Worm (Caenorhabditis elegans) whole organism, L2 larva: ENCODE measurements around the gene arrd-3.

Source experiments
- R02D3.7 ChIP-seq: fragments of 150-350 bp; optimal IDR thresholded peaks from 2 replicates; lab custom pipeline; 2014; ENCODE audit warnings: missing biosample characterization, missing genetic modification characterization
- ZK546.5 ChIP-seq: sonication (generic microtip); optimal IDR thresholded peaks from 2 replicates; lab custom pipeline; 2017; ENCODE audit warnings: missing biosample characterization, missing genetic modification characterization
- alr-1 ChIP-seq: fragments of 150-350 bp; optimal IDR thresholded peaks from 2 replicates; lab custom pipeline; 2014; ENCODE audit warnings: missing biosample characterization, missing genetic modification characterization
- ama-1 ChIP-seq: fragments of 150-350 bp; optimal IDR thresholded peaks from 2 replicates; lab custom pipeline; 2018; ENCODE audit warnings: inconsistent platforms
- blmp-1 ChIP-seq: sonication (generic microtip); optimal IDR thresholded peaks from 2 replicates; lab custom pipeline; 2017; ENCODE audit warnings: missing genetic modification characterization, mild to moderate bottlenecking, missing compliant biosample characterization, antibody characterized with exemption, moderate library complexity; ENCODE audit not compliant: insufficient read depth
- ceh-16 ChIP-seq: fragments of 150-350 bp; optimal IDR thresholded peaks from 2 replicates; lab custom pipeline; 2014; ENCODE audit warnings: missing biosample characterization, missing genetic modification characterization
- ceh-82 ChIP-seq: fragments of 150-350 bp; optimal IDR thresholded peaks from 2 replicates; lab custom pipeline; 2014; ENCODE audit warnings: missing biosample characterization, missing genetic modification characterization
- crh-2 ChIP-seq: sonication (generic microtip); optimal IDR thresholded peaks from 2 replicates; lab custom pipeline; 2017; ENCODE audit warnings: missing biosample characterization, missing genetic modification characterization
- dmd-4 ChIP-seq: sonication (generic microtip); optimal IDR thresholded peaks from 2 replicates; lab custom pipeline; 2017; ENCODE audit warnings: missing biosample characterization, missing genetic modification characterization
- egl-27 ChIP-seq: sonication (generic microtip); optimal IDR thresholded peaks from 3 replicates; lab custom pipeline; 2017; ENCODE audit warnings: missing biosample characterization, missing genetic modification reagents, missing genetic modification characterization
- gmeb-1 ChIP-seq: fragments of 150-350 bp; optimal IDR thresholded peaks from 2 replicates; lab custom pipeline; 2014; ENCODE audit warnings: missing biosample characterization, missing genetic modification characterization
- lin-11 ChIP-seq: fragments of 150-350 bp; sonication (generic microtip); optimal IDR thresholded peaks from 2 replicates; lab custom pipeline; 2014; ENCODE audit warnings: missing biosample characterization, missing genetic modification characterization, inconsistent platforms, mixed read lengths
- mab-5 ChIP-seq: fragments of 150-350 bp; optimal IDR thresholded peaks from 2 replicates; lab custom pipeline; 2014; ENCODE audit warnings: missing biosample characterization, missing genetic modification characterization
- mbf-1 ChIP-seq: sonication (generic microtip); optimal IDR thresholded peaks from 2 replicates; lab custom pipeline; 2017; ENCODE audit warnings: missing biosample characterization, missing genetic modification characterization
- mdl-1 ChIP-seq, 2 experiments: fragments of 150-350 bp in 1 of 2; sonication (generic microtip) in 1 of 2; optimal IDR thresholded peaks; 2 replicates each; lab custom pipeline; 2017; ENCODE audit warnings: missing biosample characterization in 2 of 2, missing genetic modification characterization in 2 of 2
- nhr-10 ChIP-seq: sonication (generic microtip); optimal IDR thresholded peaks from 2 replicates; lab custom pipeline; 2017; ENCODE audit warnings: missing biosample characterization, missing genetic modification characterization
- nhr-11 ChIP-seq: fragments of 150-350 bp; optimal IDR thresholded peaks from 2 replicates; lab custom pipeline; 2014; ENCODE audit warnings: missing biosample characterization, missing genetic modification characterization
- nhr-12 ChIP-seq: fragments of 150-350 bp; optimal IDR thresholded peaks from 2 replicates; lab custom pipeline; 2014; ENCODE audit warnings: missing biosample characterization, missing genetic modification characterization
- nhr-129 ChIP-seq: fragments of 150-350 bp; optimal IDR thresholded peaks from 2 replicates; lab custom pipeline; 2014; ENCODE audit warnings: missing biosample characterization, missing genetic modification characterization
- nhr-21 ChIP-seq: fragments of 150-350 bp; optimal IDR thresholded peaks from 2 replicates; lab custom pipeline; 2014; ENCODE audit warnings: missing biosample characterization, missing genetic modification characterization
- nhr-23 ChIP-seq: fragments of 150-350 bp; optimal IDR thresholded peaks from 2 replicates; lab custom pipeline; 2014; ENCODE audit warnings: missing biosample characterization, missing genetic modification reagents, missing genetic modification characterization
- nhr-25 ChIP-seq: fragments of 150-350 bp; sonication (generic microtip); optimal IDR thresholded peaks from 3 replicates; lab custom pipeline; 2014; ENCODE audit warnings: missing biosample characterization, missing genetic modification characterization
- nhr-6 ChIP-seq: fragments of 150-350 bp; optimal IDR thresholded peaks from 2 replicates; lab custom pipeline; 2014; ENCODE audit warnings: missing biosample characterization, missing genetic modification characterization
- nhr-77 ChIP-seq: fragments of 150-350 bp; optimal IDR thresholded peaks from 2 replicates; lab custom pipeline; 2014; ENCODE audit warnings: missing biosample characterization, missing genetic modification characterization
- peb-1 ChIP-seq: fragments of 150-350 bp; optimal IDR thresholded peaks from 2 replicates; lab custom pipeline; 2014; ENCODE audit warnings: missing biosample characterization, missing genetic modification characterization
- sem-4 ChIP-seq: fragments of 150-350 bp; optimal IDR thresholded peaks from 2 replicates; lab custom pipeline; 2014; ENCODE audit warnings: missing biosample characterization, missing genetic modification reagents, missing genetic modification characterization
- skn-1 ChIP-seq: sonication (generic microtip); optimal IDR thresholded peaks from 2 replicates; lab custom pipeline; 2017; ENCODE audit warnings: missing biosample characterization, missing genetic modification characterization
- sma-3 ChIP-seq: sonication (generic microtip); optimal IDR thresholded peaks from 2 replicates; lab custom pipeline; 2016; ENCODE audit warnings: missing genetic modification reagents, missing genetic modification characterization, missing compliant biosample characterization
- sma-9 ChIP-seq, 2 experiments: fragments of 150-350 bp in 1 of 2; sonication (generic microtip) in 1 of 2; optimal IDR thresholded peaks; 2 replicates each; lab custom pipeline; 2014 to 2016; ENCODE audit warnings: missing genetic modification characterization in 2 of 2, mild to moderate bottlenecking in 1 of 2, missing biosample characterization in 1 of 2, missing compliant biosample characterization in 1 of 2, missing genetic modification reagents in 1 of 2, moderate library complexity in 1 of 2
- snpc-4 ChIP-seq: fragments of 150-350 bp; optimal IDR thresholded peaks from 2 replicates; lab custom pipeline; 2014; ENCODE audit warnings: missing biosample characterization, missing genetic modification characterization
- unc-39 ChIP-seq: fragments of 150-350 bp; optimal IDR thresholded peaks from 2 replicates; lab custom pipeline; 2014; ENCODE audit warnings: missing biosample characterization, missing genetic modification characterization
- unc-62 ChIP-seq: fragments of 150-350 bp; optimal IDR thresholded peaks from 2 replicates; lab custom pipeline; 2014; ENCODE audit warnings: missing biosample characterization, missing genetic modification reagents, missing genetic modification characterization
- zag-1 ChIP-seq: fragments of 150-350 bp; optimal IDR thresholded peaks from 2 replicates; lab custom pipeline; 2014; ENCODE audit warnings: missing biosample characterization, missing genetic modification characterization
- ztf-1 ChIP-seq: fragments of 200-800 bp; sonication (Bioruptor generic); conservative IDR thresholded peaks from 2 replicates; pipeline ENCODE4 v1.3.6; 2022; ENCODE audit warnings: missing genetic modification characterization, missing compliant biosample characterization
- ztf-11 ChIP-seq: sonication (generic microtip); optimal IDR thresholded peaks from 2 replicates; lab custom pipeline; 2017; ENCODE audit warnings: missing biosample characterization, missing genetic modification characterization
- ztf-4 ChIP-seq: fragments of 150-350 bp; optimal IDR thresholded peaks from 2 replicates; lab custom pipeline; 2014; ENCODE audit warnings: missing biosample characterization, missing genetic modification characterization

The arrd-3 gene

DNA sequence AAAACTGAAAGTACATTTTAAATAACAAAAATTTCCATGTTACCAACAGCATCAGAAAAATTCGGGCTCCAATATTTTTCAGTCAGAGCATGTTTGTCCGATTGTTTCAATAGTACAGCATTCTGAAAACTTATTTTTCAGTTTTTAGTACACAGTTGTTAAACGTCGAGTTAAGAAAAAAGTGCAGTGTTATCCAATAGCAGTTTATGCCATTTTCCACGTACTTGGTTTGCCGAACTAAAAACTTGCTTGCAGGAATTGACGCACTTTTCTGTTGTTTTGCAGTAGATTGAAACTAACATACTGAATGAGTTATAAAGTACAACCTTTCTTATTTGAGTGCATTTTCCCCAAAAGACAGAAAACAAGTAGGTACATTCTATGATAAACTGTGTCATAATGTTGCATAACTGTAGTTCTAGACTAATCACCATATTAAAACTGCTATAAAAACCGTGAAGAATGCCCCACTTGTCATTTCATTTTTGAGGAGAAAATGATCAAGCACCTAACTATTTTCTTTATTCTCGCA, 13.9 kb upstream of the arrd-3 start, which contains the start of the genes Y51B9A.14 and Y51B9A.8:
Gene Y51B9A.14, minus strand, starts transcription at position 101 of the 532 bp plus-strand sequence.
Gene Y51B9A.8, plus strand, starts transcription at position 482 of the 532 bp plus-strand sequence.
- TF ChIP-seq ceh-16 = no peak
- no peak for TF ChIP-seq nhr-6
- TF ChIP-seq sem-4 (tag; lab: Kevin White, UChicago) = no peak
- TF ChIP-seq sma-9 (GFP tag; optimal IDR thresholded peaks at IDR 0.05; lab: Kevin White, UChicago) = no peak
- no peak for TF ChIP-seq sma-9 (tag; optimal IDR thresholded peaks at IDR 0.05; lab: Kevin White, UChicago)
- no peak for TF ChIP-seq nhr-77
- TF ChIP-seq nhr-21 (tag; lab: Kevin White, UChicago) = no peak
- TF ChIP-seq egl-27 (tag; lab: Kevin White, UChicago) = no peak
- TF ChIP-seq snpc-4 (tag; lab: Kevin White, UChicago) = no peak
- no peak for TF ChIP-seq ama-1 (lab: Kevin White, UChicago)
- TF ChIP-seq skn-1 (tag; lab: Kevin White, UChicago) = no peak
- no peak for TF ChIP-seq alr-1 (tag; lab: Kevin White, UChicago)
- no peak for TF ChIP-seq nhr-10 (tag; lab: Kevin White, UChicago)

DNA sequence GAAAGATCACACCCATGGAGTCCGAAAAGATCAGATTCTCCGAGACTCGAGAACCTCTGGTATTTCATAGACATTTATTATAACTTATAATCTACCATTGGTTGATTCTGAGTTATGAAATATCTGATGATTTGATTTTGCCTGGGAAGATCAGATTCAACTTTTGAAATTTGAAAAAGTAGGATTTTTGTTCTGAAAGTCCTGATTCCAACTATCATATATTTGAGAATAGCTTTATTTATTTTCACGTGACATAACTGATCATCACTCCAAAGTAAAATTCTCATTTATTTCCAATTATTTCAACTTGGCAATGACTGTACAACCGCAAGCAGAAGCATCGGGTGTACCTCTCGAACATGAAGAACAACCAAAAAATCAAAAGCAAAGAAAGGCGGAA, 12.6 kb upstream of the arrd-3 start, which contains the start of gene Y51B9A.7:
Gene Y51B9A.7, plus strand, starts transcription at position 301 of the 400 bp plus-strand sequence.
- TF ChIP-seq nhr-77 (no peak), ztf-11 (tag; lab: Kevin White, UChicago) (no peak)

- TF ChIP-seq sem-4 (tag; lab: Kevin White, UChicago) (no peak), nhr-21 (tag; lab: Kevin White, UChicago) (no peak), gmeb-1 (tag; lab: Kevin White, UChicago) (no peak), nhr-23 (tag; lab: Kevin White, UChicago) (no peak), ztf-4 (no peak), mab-5 (no peak)
- TF ChIP-seq, all 48 proteins: peak for 0
These were observed 9.3 kb upstream of the arrd-3 start, which contains the start of gene Y51B9A.6 for ce11 chrII:9403087-9403486. Gene Y51B9A.6 (minus strand): TSS chrII:9403187.

DNA sequence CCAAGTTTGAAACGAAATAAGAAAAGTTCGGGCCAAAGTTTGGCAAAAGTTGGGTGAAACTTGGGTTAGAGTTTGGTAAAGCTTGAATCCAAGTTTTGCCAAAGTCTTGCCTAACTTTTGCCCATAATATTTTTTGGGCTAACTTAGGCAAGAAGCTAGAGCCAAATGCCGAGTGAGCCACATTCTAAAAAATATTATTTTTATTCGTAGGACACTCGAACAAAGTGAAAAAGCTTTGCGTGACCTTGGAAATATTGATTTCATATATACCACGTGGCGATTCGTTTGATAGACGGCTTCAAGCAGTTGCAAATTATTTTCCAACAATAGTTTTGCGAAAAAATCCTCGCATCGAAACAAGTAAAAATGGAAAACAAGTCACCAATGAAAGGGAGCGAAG, 8.5 kb upstream of the arrd-3 start, which contains the start of gene Y51B9A.5:
Gene Y51B9A.5, plus strand, starts transcription at position 301 of the 400 bp plus-strand sequence.
- no peak for TF ChIP-seq mdl-1 (tag; optimal IDR thresholded peaks at IDR 0.05; lab: Kevin White, UChicago)
- no peak for TF ChIP-seq nhr-25 (tag; lab: Kevin White, UChicago)
- no peak for TF ChIP-seq alr-1 (tag; lab: Kevin White, UChicago)
- no peak for TF ChIP-seq mbf-1 (tag; lab: Kevin White, UChicago)
- no peak for TF ChIP-seq unc-62 (GFP tag; lab: Kevin White, UChicago)
- TF ChIP-seq ceh-82 (tag; lab: Kevin White, UChicago) = no peak
- no peak for TF ChIP-seq nhr-21 (tag; lab: Kevin White, UChicago)
- no peak for TF ChIP-seq ZK546.5
- no peak for TF ChIP-seq egl-27 (tag; lab: Kevin White, UChicago)
- TF ChIP-seq sma-3 (GFP tag; lab: Kevin White, UChicago) = no peak
- no peak for TF ChIP-seq nhr-6
- TF ChIP-seq blmp-1 = no peak
- TF ChIP-seq crh-2 (tag; lab: Kevin White, UChicago) = no peak
- no peak for TF ChIP-seq dmd-4 (tag; lab: Kevin White, UChicago)

DNA sequence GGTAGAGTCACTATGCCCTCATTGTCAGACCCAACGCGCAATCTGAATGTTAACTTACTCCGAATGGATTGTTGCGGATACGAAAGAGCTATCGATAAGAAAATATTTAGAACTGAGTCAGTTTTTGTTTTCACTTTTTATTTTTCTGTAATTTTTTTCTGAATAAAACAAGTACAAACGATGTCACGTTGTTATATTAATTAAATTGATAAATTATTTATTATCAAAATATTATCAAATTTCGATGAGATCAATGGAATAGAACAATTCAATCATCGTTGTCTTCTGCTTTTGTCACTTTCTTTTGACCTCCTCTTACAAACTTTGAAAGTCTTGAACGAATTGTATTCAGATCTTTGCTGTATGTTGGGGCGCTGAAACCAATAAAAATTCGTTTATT, 5.3 kb upstream of the arrd-3 start, which contains the start of gene mpz-6:
Gene mpz-6, minus strand, starts transcription at position 101 of the 400 bp plus-strand sequence.
- TF ChIP-seq R02D3.7 (tag; lab: Kevin White, UChicago) (no peak), dmd-4 (tag; lab: Kevin White, UChicago) (no peak), nhr-129 (no peak), egl-27 (tag; lab: Kevin White, UChicago) (no peak), ztf-1 (no peak), peb-1 (tag; lab: Kevin White, UChicago) (no peak), ztf-4 (no peak), unc-39 (tag; lab: Kevin White, UChicago) (no peak), nhr-21 (tag; lab: Kevin White, UChicago) (no peak), alr-1 (tag; lab: Kevin White, UChicago) (no peak), nhr-12 (tag; lab: Kevin White, UChicago) (no peak), zag-1 (tag; lab: Kevin White, UChicago) (no peak), gmeb-1 (tag; lab: Kevin White, UChicago) (no peak), nhr-11 (tag; lab: Kevin White, UChicago) (no peak), unc-62 (GFP tag; lab: Kevin White, UChicago) (no peak), blmp-1 (no peak), lin-11 (tag; lab: Kevin White, UChicago) (no peak), sma-3 (GFP tag; lab: Kevin White, UChicago) (no peak), mab-5 (no peak)
